Worm (Caenorhabditis elegans) whole organism, L2 larva: ENCODE measurements around the gene amph-1.

Source experiments
- lin-13 ChIP-seq: fragments of 150-350 bp; optimal IDR thresholded peaks from 2 replicates; lab custom pipeline; 2014; ENCODE audit warnings: missing biosample characterization, missing genetic modification reagents, missing genetic modification characterization
- nhr-11 ChIP-seq: fragments of 150-350 bp; optimal IDR thresholded peaks from 2 replicates; lab custom pipeline; 2014; ENCODE audit warnings: missing biosample characterization, missing genetic modification characterization
- nhr-21 ChIP-seq: fragments of 150-350 bp; optimal IDR thresholded peaks from 2 replicates; lab custom pipeline; 2014; ENCODE audit warnings: missing biosample characterization, missing genetic modification characterization

- TF ChIP-seq nhr-11 = no peak
- TF ChIP-seq nhr-21 = no peak
- no peak for TF ChIP-seq lin-13 (GFP tag; lab: Kevin White, UChicago)
Observed at ce11 chrIV:9634848-9635247, 12.8 kb downstream of the amph-1 start, which contains the start of gene mca-1.
